Worm (Caenorhabditis elegans): ENCODE results near the gene F46B3.15.

ce11 chrV:20660025-20660424, 26.5 kb upstream of the F46B3.15 start, which contains the start of gene W01F3.2:
- TF ChIP-seq swsn-7 (tag; optimal IDR thresholded peaks at IDR 0.05) (no peak), dpl-1 (GFP tag; optimal IDR thresholded peaks at IDR 0.05) (no peak), fos-1 (tag; optimal IDR thresholded peaks at IDR 0.05) (no peak), elt-3 (tag; optimal IDR thresholded peaks at IDR 0.05) (peak in 1 of 6 experiments; percentile 47), ama-1 (optimal IDR thresholded peaks at IDR 0.05) (no peak), grh-1 (GFP tag; IDR thresholded peaks at IDR 0.05) (no peak), nhr-77 (tag; optimal IDR thresholded peaks at IDR 0.05) (no peak), C34B4.2 (tag; optimal IDR thresholded peaks at IDR 0.05) (no peak)

Measured in whole organism, L1 larva.